Fruit fly (Drosophila melanogaster) whole organism, wandering third instar larva: ENCODE data around the gene CG11550.

Experiments
- Hnf4 ChIP-seq: fragments of 200-800 bp; sonication (Bioruptor generic); optimal IDR thresholded peaks from 2 replicates; lab custom pipeline; 2016; ENCODE audit warnings: missing biosample characterization, mild to moderate bottlenecking, missing genetic modification characterization
- Hr83 ChIP-seq: fragments of 200-300 bp; sonication (Bioruptor generic); optimal IDR thresholded peaks from 2 replicates; lab custom pipeline; 2016; ENCODE audit warnings: missing biosample characterization, mild to moderate bottlenecking, missing genetic modification characterization, moderate library complexity; ENCODE audit not compliant: poor library complexity, severe bottlenecking
- Jra ChIP-seq: sonication (Bioruptor generic); optimal IDR thresholded peaks from 2 replicates; lab custom pipeline; 2016; ENCODE audit warnings: missing biosample characterization, missing genetic modification characterization
- Myc ChIP-seq: fragments of >200 bp; optimal IDR thresholded peaks from 2 replicates; lab custom pipeline; 2017
- OdsH ChIP-seq: fragments of 200-800 bp; sonication (Bioruptor generic); optimal IDR thresholded peaks from 2 replicates; lab custom pipeline; 2016; ENCODE audit warnings: missing biosample characterization, mild to moderate bottlenecking, missing genetic modification characterization
- brk ChIP-seq: fragments of 200-800 bp; sonication (Bioruptor generic); optimal IDR thresholded peaks from 2 replicates; lab custom pipeline; 2016; ENCODE audit warnings: missing biosample characterization, mild to moderate bottlenecking, missing genetic modification characterization
- dsf ChIP-seq: sonication (Bioruptor generic); optimal IDR thresholded peaks from 2 replicates; lab custom pipeline; 2016; ENCODE audit warnings: missing biosample characterization, missing genetic modification characterization, borderline replicate concordance
- ey ChIP-seq: fragments of 200-800 bp; sonication (Bioruptor generic); optimal IDR thresholded peaks from 2 replicates; lab custom pipeline; 2016; ENCODE audit warnings: missing biosample characterization, missing genetic modification characterization
- fru ChIP-seq: fragments of 200-800 bp; sonication (Bioruptor generic); optimal IDR thresholded peaks from 3 replicates; lab custom pipeline; 2016; ENCODE audit warnings: missing biosample characterization, mild to moderate bottlenecking, missing genetic modification characterization
- psq ChIP-seq: fragments of 200-800 bp; sonication (Bioruptor generic); optimal IDR thresholded peaks from 3 replicates; lab custom pipeline; 2017; ENCODE audit warnings: missing biosample characterization, mild to moderate bottlenecking, missing genetic modification characterization, moderate library complexity
- sv ChIP-seq: fragments of 200-800 bp; sonication (Bioruptor generic); optimal IDR thresholded peaks from 3 replicates; lab custom pipeline; 2016; ENCODE audit warnings: missing biosample characterization, missing genetic modification characterization
- tai ChIP-seq: sonication (Bioruptor generic); optimal IDR thresholded peaks from 2 replicates; lab custom pipeline; 2016; ENCODE audit warnings: missing biosample characterization, missing genetic modification characterization

DNA sequence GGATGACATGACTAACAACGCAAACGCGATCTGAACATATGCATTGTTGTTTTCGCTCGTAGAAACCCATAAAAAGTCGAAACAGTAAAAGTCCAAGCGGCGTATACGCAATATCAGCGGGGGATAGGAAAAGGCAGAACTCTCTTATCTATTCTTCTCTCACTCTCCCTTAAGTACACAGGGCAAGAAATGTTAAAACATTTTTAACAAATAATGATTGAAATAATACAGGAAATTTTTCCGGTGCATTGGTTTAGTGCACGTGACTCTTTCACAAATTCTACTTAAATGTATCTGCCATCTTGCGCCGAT lies 36.0 kb upstream of the CG11550 start:
- TF ChIP-seq Myc (no peak), psq (GFP tag; lab: Kevin White, UChicago) (no peak), Hr83 (no peak), OdsH (no peak), brk (no peak), ey (GFP tag; lab: Kevin White, UChicago) (no peak), fru (GFP tag; lab: Kevin White, UChicago) (peak; percentile 17), tai (GFP tag; lab: Kevin White, UChicago) (no peak), sv (no peak), dsf (GFP tag; lab: Kevin White, UChicago) (no peak), Jra (GFP tag; lab: Kevin White, UChicago) (no peak), Hnf4 (GFP tag; lab: Kevin White, UChicago) (no peak)
